Worm (Caenorhabditis elegans) whole organism, young adult: Measurements from ENCODE around the gene F15G9.5.

ENCODE experiments used
- B0035.1 ChIP-seq: sonication (generic microtip); optimal IDR thresholded peaks from 2 replicates; lab custom pipeline; 2016; ENCODE audit warnings: missing genetic modification characterization, mild to moderate bottlenecking, missing compliant biosample characterization, missing genotype, missing genetic modification reagents
- C06A6.2 ChIP-seq: fragments of 200-800 bp; sonication (Bioruptor generic); conservative IDR thresholded peaks from 2 replicates; pipeline ENCODE4 v1.3.6; 2022; ENCODE audit warnings: missing genetic modification characterization, missing compliant biosample characterization
- C17E4.6 ChIP-seq: fragments of 200-800 bp; sonication (Bioruptor generic); IDR thresholded peaks from 2 replicates; pipeline ENCODE4 v1.3.6; 2022; ENCODE audit warnings: missing genetic modification reagents, missing genetic modification characterization, missing compliant biosample characterization
- D2030.7 ChIP-seq: fragments of 200-800 bp; sonication (Bioruptor generic); IDR thresholded peaks from 2 replicates; pipeline ENCODE4 v1.3.6; 2022; ENCODE audit warnings: missing genetic modification reagents, missing genetic modification characterization, missing compliant biosample characterization
- F39B2.1 ChIP-seq: fragments of 200-800 bp; sonication (Bioruptor generic); IDR thresholded peaks from 2 replicates; pipeline ENCODE4 v1.3.6; 2022; ENCODE audit warnings: missing genetic modification reagents, missing genetic modification characterization, missing compliant biosample characterization
- F52B5.7 ChIP-seq: sonication (generic microtip); optimal IDR thresholded peaks from 2 replicates; lab custom pipeline; 2016; ENCODE audit warnings: mild to moderate bottlenecking, missing genetic modification characterization, missing compliant biosample characterization
- K11D2.4 ChIP-seq: fragments of 200-800 bp; sonication (Bioruptor generic); IDR thresholded peaks from 2 replicates; pipeline ENCODE4 v1.3.6; 2022; ENCODE audit warnings: missing genetic modification reagents, missing genetic modification characterization, missing compliant biosample characterization
- T07F8.4 ChIP-seq: sonication (generic microtip); optimal IDR thresholded peaks from 2 replicates; lab custom pipeline; 2016; ENCODE audit warnings: mild to moderate bottlenecking, missing genetic modification characterization, moderate library complexity, missing compliant biosample characterization
- T26A5.8 ChIP-seq: sonication (generic microtip); optimal IDR thresholded peaks from 2 replicates; lab custom pipeline; 2016; ENCODE audit warnings: missing genetic modification characterization, missing compliant biosample characterization
- Y53F4B.3 ChIP-seq: fragments of 200-800 bp; sonication (Bioruptor generic); IDR thresholded peaks from 2 replicates; pipeline ENCODE4 v1.3.6; 2022; ENCODE audit warnings: missing genetic modification reagents, missing genetic modification characterization, missing compliant biosample characterization
- Y56A3A.18 ChIP-seq: fragments of 200-800 bp; sonication (Bioruptor generic); IDR thresholded peaks from 2 replicates; pipeline ENCODE4 v1.3.6; 2022; ENCODE audit warnings: missing genetic modification reagents, missing genetic modification characterization, missing compliant biosample characterization
- aptf-2 ChIP-seq: fragments of 200-800 bp; sonication (Bioruptor generic); conservative IDR thresholded peaks from 2 replicates; pipeline ENCODE4 v1.3.6; 2022; ENCODE audit warnings: missing genetic modification reagents, missing genetic modification characterization, missing compliant biosample characterization
- cebp-1 ChIP-seq, 2 experiments: fragments of 200-800 bp in 1 of 2; sonication (Bioruptor generic) in 1 of 2; sonication (generic microtip) in 1 of 2; IDR thresholded peaks in 1 of 2; optimal IDR thresholded peaks in 1 of 2; 2 replicates each; pipeline versions ENCODE4 v1.3.6 to Lab custom; 2017 to 2022; ENCODE audit warnings: missing compliant biosample characterization in 2 of 2, missing genetic modification characterization in 2 of 2, mild to moderate bottlenecking in 1 of 2, missing genetic modification reagents in 1 of 2, moderate library complexity in 1 of 2
- ceh-27 ChIP-seq: fragments of 200-800 bp; sonication (Bioruptor generic); optimal IDR thresholded peaks from 2 replicates; lab custom pipeline; 2018; ENCODE audit warnings: mild to moderate bottlenecking, missing genetic modification characterization, moderate library complexity, missing compliant biosample characterization
- ceh-40 ChIP-seq: fragments of 200-800 bp; sonication (Bioruptor generic); IDR thresholded peaks from 2 replicates; pipeline ENCODE4 v1.3.6; 2022; ENCODE audit warnings: missing genetic modification characterization, missing compliant biosample characterization
- ceh-58 ChIP-seq: fragments of 200-800 bp; sonication (Bioruptor generic); IDR thresholded peaks from 2 replicates; pipeline ENCODE4 v1.3.6; 2022; ENCODE audit warnings: missing genetic modification characterization, missing compliant biosample characterization
- die-1 ChIP-seq: sonication (generic microtip); optimal IDR thresholded peaks from 2 replicates; lab custom pipeline; 2016; ENCODE audit warnings: missing genotype, mild to moderate bottlenecking, missing genetic modification characterization, missing compliant biosample characterization
- dpff-1 ChIP-seq: sonication (generic microtip); optimal IDR thresholded peaks from 2 replicates; lab custom pipeline; 2017; ENCODE audit warnings: mild to moderate bottlenecking, missing genetic modification characterization, missing compliant biosample characterization
- efl-1 ChIP-seq: fragments of 150-350 bp; optimal IDR thresholded peaks from 2 replicates; lab custom pipeline; 2014; ENCODE audit warnings: missing biosample characterization, missing genetic modification reagents, missing genetic modification characterization
- egl-44 ChIP-seq: fragments of 200-800 bp; sonication (Bioruptor generic); IDR thresholded peaks from 2 replicates; pipeline ENCODE4 v1.3.6; 2022; ENCODE audit warnings: missing genetic modification reagents, missing genetic modification characterization, missing compliant biosample characterization
- ekl-4 ChIP-seq: fragments of 200-800 bp; sonication (Bioruptor generic); IDR thresholded peaks from 2 replicates; pipeline ENCODE4 v1.3.6; 2022; ENCODE audit warnings: missing genetic modification reagents, missing genetic modification characterization, missing compliant biosample characterization
- fkh-3 ChIP-seq: sonication (generic microtip); optimal IDR thresholded peaks from 2 replicates; lab custom pipeline; 2016; ENCODE audit warnings: mild to moderate bottlenecking, missing genetic modification characterization, missing compliant biosample characterization
- hlh-26 ChIP-seq: fragments of 200-800 bp; sonication (Bioruptor generic); conservative IDR thresholded peaks from 2 replicates; pipeline ENCODE4 v1.3.6; 2022; ENCODE audit warnings: missing genetic modification reagents, missing genetic modification characterization, missing compliant biosample characterization
- lin-40 ChIP-seq: sonication (generic microtip); optimal IDR thresholded peaks from 2 replicates; lab custom pipeline; 2016; ENCODE audit warnings: missing genetic modification characterization, mild to moderate bottlenecking, missing compliant biosample characterization, missing genotype, missing genetic modification reagents
- lsl-1 ChIP-seq: fragments of 200-800 bp; sonication (Bioruptor generic); optimal IDR thresholded peaks from 2 replicates; lab custom pipeline; 2018; ENCODE audit warnings: mild to moderate bottlenecking, missing genetic modification characterization, moderate library complexity, missing compliant biosample characterization
- madf-3 ChIP-seq: fragments of 200-800 bp; sonication (Bioruptor generic); IDR thresholded peaks from 2 replicates; pipeline ENCODE4 v1.3.6; 2022; ENCODE audit warnings: missing genetic modification reagents, missing genetic modification characterization, missing compliant biosample characterization
- mel-28 ChIP-seq: sonication (generic microtip); optimal IDR thresholded peaks from 2 replicates; lab custom pipeline; 2016; ENCODE audit warnings: borderline replicate concordance, mild to moderate bottlenecking, missing genetic modification characterization, missing compliant biosample characterization
- mxl-1 ChIP-seq: sonication (generic microtip); optimal IDR thresholded peaks from 2 replicates; lab custom pipeline; 2016; ENCODE audit warnings: missing genetic modification characterization, missing compliant biosample characterization
- pha-4 ChIP-seq: fragments of 150-350 bp; sonication (generic microtip); optimal IDR thresholded peaks from 2 replicates; lab custom pipeline; 2014; ENCODE audit warnings: missing biosample characterization, missing genetic modification reagents, missing genetic modification characterization
- rec-8 ChIP-seq, 2 experiments: sonication (generic microtip); optimal IDR thresholded peaks; 2 replicates each; lab custom pipeline; 2016; ENCODE audit warnings: mild to moderate bottlenecking in 2 of 2, missing genetic modification characterization in 2 of 2, missing genetic modification reagents in 2 of 2, missing genotype in 2 of 2, missing biosample characterization in 1 of 2, missing compliant biosample characterization in 1 of 2, moderate library complexity in 1 of 2
- sdz-38 ChIP-seq: sonication (generic microtip); optimal IDR thresholded peaks from 2 replicates; lab custom pipeline; 2016; ENCODE audit warnings: missing genotype, missing genetic modification characterization, missing compliant biosample characterization
- sea-2 ChIP-seq: fragments of 200-800 bp; sonication (Bioruptor generic); IDR thresholded peaks from 2 replicates; pipeline ENCODE4 v1.3.6; 2022; ENCODE audit warnings: missing genetic modification characterization, missing compliant biosample characterization
- sptf-2 ChIP-seq: fragments of 200-800 bp; sonication (Bioruptor generic); optimal IDR thresholded peaks from 2 replicates; lab custom pipeline; 2018; ENCODE audit warnings: mild to moderate bottlenecking, missing genetic modification characterization, missing compliant biosample characterization
- tbp1 ChIP-seq: fragments of 200-800 bp; sonication (Bioruptor generic); optimal IDR thresholded peaks from 2 replicates; lab custom pipeline; 2018; ENCODE audit warnings: mild to moderate bottlenecking, missing genetic modification characterization, missing compliant biosample characterization
- unc-130 ChIP-seq: sonication (generic microtip); optimal IDR thresholded peaks from 2 replicates; lab custom pipeline; 2016; ENCODE audit warnings: missing genetic modification reagents, missing genetic modification characterization, missing compliant biosample characterization
- ztf-22 ChIP-seq: fragments of 200-800 bp; sonication (Bioruptor generic); optimal IDR thresholded peaks from 2 replicates; lab custom pipeline; 2018; ENCODE audit warnings: mild to moderate bottlenecking, missing genetic modification characterization, moderate library complexity, missing compliant biosample characterization
- ztf-25 ChIP-seq: fragments of 200-800 bp; sonication (Bioruptor generic); IDR thresholded peaks from 2 replicates; pipeline ENCODE4 v1.3.6; 2022; ENCODE audit warnings: missing genetic modification reagents, missing genetic modification characterization, missing compliant biosample characterization

Gene F15G9.5

DNA sequence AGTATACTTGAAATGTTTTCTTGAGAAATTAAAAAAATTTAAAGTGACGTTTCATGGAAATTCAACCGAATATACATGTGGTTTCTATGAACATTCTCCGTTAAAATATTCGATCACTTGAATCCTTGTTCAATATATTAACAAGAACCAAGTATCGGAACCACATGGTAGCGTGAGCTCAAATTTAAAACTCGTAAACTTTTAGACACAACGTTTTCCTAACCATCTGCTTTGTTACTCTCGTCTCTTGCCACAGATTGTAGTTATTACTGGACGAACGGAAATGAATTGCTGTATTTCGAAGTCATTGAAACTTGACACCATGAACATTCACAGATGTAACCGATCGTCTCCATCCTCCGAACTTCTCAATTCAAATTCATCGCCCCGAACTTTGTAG lies 18.6 kb downstream of the F15G9.5 start (continued):
- TF ChIP-seq efl-1 (GFP tag; lab: Kevin White, UChicago) = no peak

DNA sequence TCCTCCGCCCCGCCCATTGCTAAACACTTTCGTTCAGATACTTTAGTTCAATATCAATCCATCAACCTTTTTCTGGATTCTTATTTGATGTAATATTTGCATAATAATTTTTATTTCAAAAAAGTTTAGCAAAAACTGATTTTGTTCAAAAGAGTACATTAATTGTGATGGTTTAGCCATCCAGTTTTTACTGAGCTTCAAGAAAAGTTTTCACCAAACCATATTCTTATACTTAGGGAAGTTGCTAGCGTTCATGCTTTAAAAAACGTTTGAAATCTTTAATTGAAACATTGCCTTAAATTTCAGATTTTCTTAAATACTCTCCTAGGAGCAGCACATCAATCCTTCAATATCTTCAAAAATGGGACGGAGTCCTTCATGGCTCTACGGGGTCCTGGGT lies 20.4 kb downstream of the F15G9.5 start, which contains the start of gene him-4:
him-4 (plus strand) TSS at position 301 of the 400 bp plus-strand sequence.
- no peak for TF ChIP-seq D2030.7

DNA sequence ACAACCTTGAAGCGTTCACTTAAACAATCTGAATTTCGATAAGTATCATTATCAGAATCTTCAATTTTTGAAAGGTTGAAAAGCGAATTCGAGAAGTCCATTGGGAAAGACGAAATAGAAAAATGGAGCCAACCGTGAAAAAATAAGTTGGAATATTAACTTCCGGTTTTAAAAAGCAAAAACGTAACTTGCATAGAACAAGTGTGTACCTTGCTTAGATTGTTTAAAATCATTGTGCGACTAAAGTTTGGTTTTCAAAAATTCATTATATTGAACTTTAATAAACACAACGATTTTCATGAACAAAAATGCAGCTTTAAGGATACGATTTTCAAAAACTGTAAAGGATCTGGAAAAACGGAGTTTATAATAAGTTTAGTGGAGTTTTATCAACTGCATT lies 24.1 kb downstream of the F15G9.5 start, which contains the start of gene F15G9.2:
F15G9.2 (minus strand) TSS at position 101 of the 400 bp plus-strand sequence.
- no peak for TF ChIP-seq mxl-1
- no peak for TF ChIP-seq Y53F4B.3 (GFP tag; lab: Robert Waterston, UW)
- no peak for TF ChIP-seq tbp1 (GFP tag; lab: Kevin White, UChicago)
- no peak for TF ChIP-seq T26A5.8
- TF ChIP-seq D2030.7 = no peak
- TF ChIP-seq lsl-1 (GFP tag; lab: Kevin White, UChicago) = no peak
- no peak for TF ChIP-seq T07F8.4 (tag; lab: Kevin White, UChicago)
- TF ChIP-seq lin-40 (tag; lab: Kevin White, UChicago) = no peak
- no peak for TF ChIP-seq K11D2.4

DNA sequence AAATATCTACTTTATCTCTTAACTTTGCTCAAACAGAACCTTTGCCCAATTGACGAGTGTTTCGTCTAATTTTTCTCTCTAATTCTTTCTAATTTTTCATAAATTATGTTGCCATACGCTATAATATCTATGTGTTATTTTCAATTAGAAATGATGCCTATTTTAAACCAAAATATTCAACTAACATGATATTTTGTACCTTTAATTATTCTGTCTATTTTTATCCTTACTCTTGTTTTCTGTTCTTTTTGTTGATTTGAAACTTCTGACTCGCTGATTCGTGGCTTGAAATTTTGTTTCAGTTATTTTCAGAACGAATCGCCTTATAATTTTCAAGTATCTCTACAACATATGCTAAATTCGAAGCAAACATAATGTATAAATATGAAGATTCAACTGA lies 28.2 kb downstream of the F15G9.5 start, which contains the start of gene F15G9.6:
F15G9.6 (plus strand) TSS at position 301 of the 400 bp plus-strand sequence.
- TF ChIP-seq sdz-38 (tag; lab: Kevin White, UChicago) = no peak
- TF ChIP-seq ceh-58 (GFP tag; lab: Robert Waterston, UW) = no peak
- TF ChIP-seq C17E4.6 (GFP tag; lab: Robert Waterston, UW) = no peak
- TF ChIP-seq hlh-26 = no peak
- no peak for TF ChIP-seq C06A6.2 (GFP tag; lab: Robert Waterston, UW)
- no peak for TF ChIP-seq dpff-1
- TF ChIP-seq ceh-27 = no peak
- no peak for TF ChIP-seq sea-2 (GFP tag; lab: Robert Waterston, UW)
- no peak for TF ChIP-seq rec-8 (tag; optimal IDR thresholded peaks at IDR 0.05; lab: Kevin White, UChicago)
- no peak for TF ChIP-seq cebp-1 (GFP tag; IDR thresholded peaks at IDR 0.05; lab: Robert Waterston, UW)
- no peak for TF ChIP-seq cebp-1 (tag; optimal IDR thresholded peaks at IDR 0.05; lab: Kevin White, UChicago)
- TF ChIP-seq ceh-40 = no peak
- no peak for TF ChIP-seq die-1 (tag; lab: Kevin White, UChicago)
- TF ChIP-seq F52B5.7 (tag; lab: Kevin White, UChicago) = no peak
- no peak for TF ChIP-seq fkh-3 (tag; lab: Kevin White, UChicago)
- TF ChIP-seq egl-44 = no peak

DNA sequence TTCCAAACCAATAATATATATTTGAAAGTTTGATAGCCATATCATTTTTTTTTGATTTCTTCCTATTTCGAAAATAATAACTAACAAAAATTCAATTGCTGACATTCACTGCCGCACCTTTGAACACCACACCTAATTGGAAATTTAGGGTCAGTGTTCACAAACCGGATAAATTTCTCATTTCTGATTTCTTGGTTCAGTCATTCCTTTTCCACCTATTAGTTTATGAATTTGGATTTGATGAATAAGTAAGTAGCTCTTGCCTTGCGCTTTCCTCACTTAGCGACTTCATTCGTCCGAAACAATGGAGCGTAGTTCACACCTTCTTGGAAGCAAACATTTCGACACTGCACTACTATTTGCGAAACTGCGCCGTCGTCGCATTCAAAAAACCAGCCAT lies 31.6 kb downstream of the F15G9.5 start, which contains the start of gene F15G9.1:
F15G9.1 (plus strand) TSS at position 301 of the 400 bp plus-strand sequence.
- TF ChIP-seq sea-2 (GFP tag; lab: Robert Waterston, UW) = no peak
- TF ChIP-seq mel-28 = no peak
- no peak for TF ChIP-seq hlh-26
- no peak for TF ChIP-seq madf-3 (GFP tag; lab: Robert Waterston, UW)
- TF ChIP-seq D2030.7 = no peak
- no peak for TF ChIP-seq B0035.1 (tag; lab: Kevin White, UChicago)
- no peak for TF ChIP-seq sptf-2
- no peak for TF ChIP-seq ekl-4 (GFP tag; lab: Robert Waterston, UW)
- TF ChIP-seq ztf-25 = no peak
- TF ChIP-seq efl-1 (GFP tag; lab: Kevin White, UChicago) = no peak
- no peak for TF ChIP-seq ztf-22
- TF ChIP-seq unc-130 (GFP tag; lab: Kevin White, UChicago) = no peak
- no peak for TF ChIP-seq pha-4 (tag; lab: Kevin White, UChicago)
- TF ChIP-seq aptf-2 = no peak
- no peak for TF ChIP-seq Y56A3A.18 (GFP tag; lab: Robert Waterston, UW)
- no peak for TF ChIP-seq F39B2.1 (GFP tag; lab: Robert Waterston, UW)
